Fruit fly (Drosophila melanogaster): ENCODE results near the gene ovo.

dm6 chrX:5010116-5010515, 38.0 kb upstream of the ovo start:
- no peak for TF ChIP-seq pan (optimal IDR thresholded peaks at IDR 0.05)
- no peak for TF ChIP-seq CG8478 (optimal IDR thresholded peaks at IDR 0.05)
- TF ChIP-seq Dll (optimal IDR thresholded peaks at IDR 0.05) = no peak
- no peak for TF ChIP-seq psq (optimal IDR thresholded peaks at IDR 0.05)
- no peak for TF ChIP-seq EcR (GFP tag; optimal IDR thresholded peaks at IDR 0.05)

All from whole organism.